Worm (Caenorhabditis elegans) whole organism, L4 larva: ENCODE data around the gene srh-171.

Experiments
- F37D6.2 ChIP-seq: sonication (generic microtip); optimal IDR thresholded peaks from 2 replicates; lab custom pipeline; 2016; ENCODE audit warnings: mild to moderate bottlenecking, missing genetic modification characterization, missing compliant biosample characterization
- F44E2.7 ChIP-seq: fragments of 200-800 bp; sonication (Bioruptor generic); IDR thresholded peaks from 2 replicates; pipeline ENCODE4 v2.1.2; 2022; ENCODE audit warnings: missing genetic modification characterization, missing compliant biosample characterization
- Y48G9A.11 ChIP-seq: fragments of 200-800 bp; sonication (Bioruptor generic); IDR thresholded peaks from 2 replicates; pipeline ENCODE4 v1.3.6; 2022; ENCODE audit warnings: missing genetic modification reagents, missing genetic modification characterization, missing compliant biosample characterization
- aha-1 ChIP-seq: fragments of 150-350 bp; peaks from one replicate; lab custom pipeline; 2014; ENCODE audit warnings: missing biosample characterization, missing genetic modification characterization
- ceh-20 ChIP-seq: fragments of 200-800 bp; sonication (Bioruptor generic); IDR thresholded peaks from 2 replicates; pipeline ENCODE4 v1.3.6; 2022; ENCODE audit warnings: missing genetic modification reagents, missing genetic modification characterization, missing compliant biosample characterization
- ceh-32 ChIP-seq: sonication (generic microtip); optimal IDR thresholded peaks from 2 replicates; lab custom pipeline; 2016; ENCODE audit warnings: mild to moderate bottlenecking, missing genetic modification characterization, missing compliant biosample characterization; ENCODE audit not compliant: poor library complexity
- ctbp-1 ChIP-seq: fragments of 200-800 bp; sonication (Bioruptor generic); IDR thresholded peaks from 2 replicates; pipeline ENCODE4 v1.3.6; 2022; ENCODE audit warnings: missing genetic modification reagents, missing genetic modification characterization, missing compliant biosample characterization
- daf-12 ChIP-seq: fragments of 150-350 bp; optimal IDR thresholded peaks from 2 replicates; lab custom pipeline; 2014; ENCODE audit warnings: missing biosample characterization, missing genetic modification reagents, missing genetic modification characterization
- daf-16 ChIP-seq, 3 experiments: sonication (generic microtip); optimal IDR thresholded peaks; 2 replicates each; lab custom pipeline; 2016 to 2017; ENCODE audit warnings: missing genetic modification characterization in 3 of 3, missing genetic modification reagents in 3 of 3, mild to moderate bottlenecking in 2 of 3, missing compliant biosample characterization in 2 of 3, missing biosample characterization in 1 of 3, moderate library complexity in 1 of 3
- dmd-6 ChIP-seq: fragments of 200-800 bp; sonication (Bioruptor generic); IDR thresholded peaks from 2 replicates; pipeline ENCODE4 v1.3.6; 2022; ENCODE audit warnings: missing genetic modification reagents, missing genetic modification characterization, missing compliant biosample characterization
- dve-1 ChIP-seq: sonication (generic microtip); optimal IDR thresholded peaks from 2 replicates; lab custom pipeline; 2017; ENCODE audit warnings: antibody characterized with exemption, mild to moderate bottlenecking, missing genetic modification characterization, missing compliant biosample characterization; ENCODE audit not compliant: insufficient read depth
- egl-27 ChIP-seq: sonication (generic microtip); optimal IDR thresholded peaks from 3 replicates; lab custom pipeline; 2017; ENCODE audit warnings: missing biosample characterization, missing genetic modification reagents, missing genetic modification characterization
- fkh-10 ChIP-seq: fragments of 150-350 bp; optimal IDR thresholded peaks from 2 replicates; lab custom pipeline; 2014; ENCODE audit warnings: missing biosample characterization, missing genetic modification reagents, missing genetic modification characterization
- gei-8 ChIP-seq: fragments of 200-800 bp; sonication (Bioruptor generic); optimal IDR thresholded peaks from 2 replicates; lab custom pipeline; 2018; ENCODE audit warnings: mild to moderate bottlenecking, missing genetic modification characterization, missing compliant biosample characterization
- hlh-11 ChIP-seq: fragments of 200-800 bp; sonication (Bioruptor generic); optimal IDR thresholded peaks from 2 replicates; lab custom pipeline; 2018; ENCODE audit warnings: mild to moderate bottlenecking, missing genetic modification characterization, missing compliant biosample characterization
- hlh-30 ChIP-seq: sonication (generic microtip); optimal IDR thresholded peaks from 2 replicates; lab custom pipeline; 2017; ENCODE audit warnings: antibody characterized with exemption, mild to moderate bottlenecking, missing genetic modification characterization, missing compliant biosample characterization; ENCODE audit not compliant: insufficient read depth
- lim-7 ChIP-seq: fragments of 200-800 bp; sonication (Bioruptor generic); IDR thresholded peaks from 2 replicates; pipeline ENCODE4 v1.3.6; 2022; ENCODE audit warnings: missing genetic modification characterization, missing compliant biosample characterization
- lin-15B ChIP-seq: fragments of 150-350 bp; sonication (generic microtip); optimal IDR thresholded peaks from 3 replicates; lab custom pipeline; 2014; ENCODE audit warnings: missing biosample characterization, missing genetic modification characterization
- lsy-2 ChIP-seq, 2 experiments: fragments of 150-350 bp in 1 of 2; sonication (generic microtip) in 1 of 2; optimal IDR thresholded peaks; 2 replicates each; lab custom pipeline; 2014 to 2017; ENCODE audit warnings: missing biosample characterization in 2 of 2, missing genetic modification characterization in 2 of 2
- mdt-29 ChIP-seq: fragments of 200-800 bp; sonication (Bioruptor generic); IDR thresholded peaks from 2 replicates; pipeline ENCODE4 v1.3.6; 2022; ENCODE audit warnings: missing genetic modification reagents, missing genetic modification characterization, missing compliant biosample characterization
- mep-1 ChIP-seq: fragments of 150-350 bp; sonication (generic microtip); optimal IDR thresholded peaks from 3 replicates; lab custom pipeline; 2014; ENCODE audit warnings: missing biosample characterization, missing genetic modification characterization
- mes-2 ChIP-seq: sonication (generic microtip); optimal IDR thresholded peaks from 2 replicates; lab custom pipeline; 2016; ENCODE audit warnings: missing genotype, mild to moderate bottlenecking, missing genetic modification characterization, missing compliant biosample characterization; ENCODE audit not compliant: poor library complexity, severe bottlenecking
- mxl-3 ChIP-seq: fragments of 200-800 bp; sonication (Bioruptor generic); optimal IDR thresholded peaks from 2 replicates; lab custom pipeline; 2018; ENCODE audit warnings: mild to moderate bottlenecking, missing genetic modification characterization, missing compliant biosample characterization
- nhr-10 ChIP-seq: fragments of 150-350 bp; optimal IDR thresholded peaks from 2 replicates; lab custom pipeline; 2014; ENCODE audit warnings: missing biosample characterization, missing genetic modification characterization
- nhr-102 ChIP-seq: sonication (generic microtip); optimal IDR thresholded peaks from 2 replicates; lab custom pipeline; 2016; ENCODE audit warnings: mild to moderate bottlenecking, missing genetic modification characterization, moderate library complexity, missing compliant biosample characterization
- nhr-237 ChIP-seq: sonication (generic microtip); optimal IDR thresholded peaks from 2 replicates; lab custom pipeline; 2017; ENCODE audit warnings: missing biosample characterization, missing genetic modification characterization
- nhr-6 ChIP-seq: fragments of 150-350 bp; optimal IDR thresholded peaks from 2 replicates; lab custom pipeline; 2014; ENCODE audit warnings: missing biosample characterization, missing genetic modification characterization
- nhr-77 ChIP-seq: fragments of 150-350 bp; optimal IDR thresholded peaks from 2 replicates; lab custom pipeline; 2014; ENCODE audit warnings: missing biosample characterization, missing genetic modification characterization
- pha-4 ChIP-seq, 2 experiments: fragments of 150-350 bp in 1 of 2; fragments of 200-800 bp in 1 of 2; sonication (Bioruptor generic) in 1 of 2; IDR thresholded peaks in 1 of 2; optimal IDR thresholded peaks in 1 of 2; 2 replicates each; pipeline versions ENCODE4 v1.3.6 to Lab custom; 2014 to 2022; ENCODE audit warnings: missing genetic modification characterization in 2 of 2, missing genetic modification reagents in 2 of 2, missing biosample characterization in 1 of 2, missing compliant biosample characterization in 1 of 2
- pqm-1 ChIP-seq: sonication (generic microtip); optimal IDR thresholded peaks from 2 replicates; lab custom pipeline; 2017; ENCODE audit warnings: missing biosample characterization, missing genetic modification characterization
- snpc-1.2 ChIP-seq: fragments of 200-800 bp; sonication (Bioruptor generic); IDR thresholded peaks from 2 replicates; pipeline ENCODE4 v1.3.6; 2022; ENCODE audit warnings: missing genetic modification reagents, missing genetic modification characterization, missing compliant biosample characterization
- spr-3 ChIP-seq: fragments of 200-800 bp; sonication (Bioruptor generic); optimal IDR thresholded peaks from 2 replicates; lab custom pipeline; 2018; ENCODE audit warnings: mild to moderate bottlenecking, missing genetic modification characterization, missing compliant biosample characterization
- tag-97 ChIP-seq: fragments of 200-800 bp; sonication (Bioruptor generic); IDR thresholded peaks from 2 replicates; pipeline ENCODE4 v1.3.6; 2022; ENCODE audit warnings: missing genetic modification characterization, missing compliant biosample characterization
- zfp-2 ChIP-seq: sonication (generic microtip); optimal IDR thresholded peaks from 2 replicates; lab custom pipeline; 2016; ENCODE audit warnings: mild to moderate bottlenecking, missing genetic modification characterization, missing compliant biosample characterization
- zfp-3 ChIP-seq: fragments of 200-800 bp; sonication (Bioruptor generic); conservative IDR thresholded peaks from 2 replicates; pipeline ENCODE4 v1.3.6; 2022; ENCODE audit warnings: missing genetic modification reagents, missing genetic modification characterization, missing compliant biosample characterization
- zip-11 ChIP-seq: fragments of 200-800 bp; sonication (Bioruptor generic); IDR thresholded peaks from 2 replicates; pipeline ENCODE4 v1.3.6; 2022; ENCODE audit warnings: missing genetic modification characterization, missing compliant biosample characterization
- ztf-7 ChIP-seq: fragments of 150-350 bp; optimal IDR thresholded peaks from 2 replicates; lab custom pipeline; 2014; ENCODE audit warnings: missing biosample characterization, missing genetic modification characterization

The srh-171 gene

ce11 chrV:20005724-20006132, 40.2 kb downstream of the srh-171 start (continued):
- TF ChIP-seq hlh-11 (tag; lab: Kevin White, UChicago) (peak; percentile 86), ceh-32 (tag; lab: Kevin White, UChicago) (no peak), daf-12 (tag; lab: Kevin White, UChicago) (no peak), zip-11 (GFP tag; lab: Robert Waterston, UW) (no peak), spr-3 (GFP tag; lab: Kevin White, UChicago) (no peak), ceh-20 (peak; percentile 80), F37D6.2 (tag; lab: Kevin White, UChicago) (peak; percentile 70), lin-15B (tag; lab: Kevin White, UChicago) (no peak), mxl-3 (GFP tag; lab: Kevin White, UChicago) (peak; percentile 68), nhr-237 (tag; lab: Kevin White, UChicago) (no peak), mep-1 (peak; percentile 79), nhr-102 (tag; lab: Kevin White, UChicago) (no peak)

ce11 chrV:20007470-20007869, 42.0 kb downstream of the srh-171 start, which contains the start of gene Y60A3A.23:
Y60A3A.23 (plus strand) TSS chrV:20007770.
- TF ChIP-seq zfp-2 = no peak
- no peak for TF ChIP-seq dve-1 (tag; lab: Kevin White, UChicago)
- TF ChIP-seq nhr-6 (tag; lab: Kevin White, UChicago) = no peak
- no peak for TF ChIP-seq mdt-29
- TF ChIP-seq aha-1 = no peak
- no peak for TF ChIP-seq Y48G9A.11 (GFP tag; lab: Robert Waterston, UW)
- TF ChIP-seq pqm-1 (tag; lab: Kevin White, UChicago) = no peak
- no peak for TF ChIP-seq snpc-1.2 (GFP tag; lab: Robert Waterston, UW)
- no peak for TF ChIP-seq pha-4 (GFP tag; IDR thresholded peaks at IDR 0.05; lab: Robert Waterston, UW)
- TF ChIP-seq pha-4 (tag; optimal IDR thresholded peaks at IDR 0.05; lab: Kevin White, UChicago) = no peak
- TF ChIP-seq nhr-77 (tag; lab: Kevin White, UChicago) = no peak
- TF ChIP-seq egl-27 (tag; lab: Kevin White, UChicago) = no peak
- TF ChIP-seq gei-8 (GFP tag; lab: Kevin White, UChicago) = no peak
- TF ChIP-seq lim-7 (GFP tag; lab: Robert Waterston, UW) = no peak
- TF ChIP-seq zfp-3 (GFP tag; lab: Robert Waterston, UW) = no peak
- TF ChIP-seq lsy-2 (tag; optimal IDR thresholded peaks at IDR 0.05; lab: Kevin White, UChicago) = no peak
- no peak for TF ChIP-seq hlh-11 (tag; lab: Kevin White, UChicago)
- no peak for TF ChIP-seq fkh-10 (GFP tag; lab: Kevin White, UChicago)
- no peak for TF ChIP-seq F44E2.7 (GFP tag; lab: Robert Waterston, UW)
- TF ChIP-seq mes-2 (tag; lab: Kevin White, UChicago) = no peak
- TF ChIP-seq nhr-10 = no peak

DNA sequence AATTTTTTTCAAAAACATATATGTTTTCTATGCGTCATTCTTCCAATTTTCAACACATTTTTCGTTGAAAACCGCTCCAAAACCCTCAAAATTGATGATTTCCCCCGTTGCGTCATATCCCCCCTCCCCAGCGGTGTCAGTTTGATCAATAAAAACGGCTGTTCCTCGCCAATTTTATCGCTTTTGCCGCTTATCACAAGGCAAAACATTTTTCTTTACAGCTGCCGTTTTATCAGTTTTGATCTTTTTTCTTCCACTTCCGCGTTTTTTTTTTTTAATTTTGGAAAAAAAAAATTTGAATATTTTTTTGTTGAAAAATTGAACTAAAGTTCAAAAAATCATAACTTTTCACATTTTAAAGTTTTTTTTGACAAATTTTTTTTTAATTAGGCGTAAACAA, 45.7 kb downstream of the srh-171 start:
- TF ChIP-seq hlh-30 = peak; percentile 29
- peak; percentile 55 for TF ChIP-seq dmd-6 (GFP tag; lab: Robert Waterston, UW)
- TF ChIP-seq pqm-1 (tag; lab: Kevin White, UChicago) = peak; percentile 56
- no peak for TF ChIP-seq daf-16 (GFP tag; optimal IDR thresholded peaks at IDR 0.05; lab: Kevin White, UChicago)
- TF ChIP-seq daf-16 (tag; optimal IDR thresholded peaks at IDR 0.05; lab: Kevin White, UChicago) = peak; percentile 28
- peak; percentile 29 for TF ChIP-seq dve-1 (tag; lab: Kevin White, UChicago)
- no peak for TF ChIP-seq tag-97
- TF ChIP-seq, all 104 proteins: peak for 5

DNA sequence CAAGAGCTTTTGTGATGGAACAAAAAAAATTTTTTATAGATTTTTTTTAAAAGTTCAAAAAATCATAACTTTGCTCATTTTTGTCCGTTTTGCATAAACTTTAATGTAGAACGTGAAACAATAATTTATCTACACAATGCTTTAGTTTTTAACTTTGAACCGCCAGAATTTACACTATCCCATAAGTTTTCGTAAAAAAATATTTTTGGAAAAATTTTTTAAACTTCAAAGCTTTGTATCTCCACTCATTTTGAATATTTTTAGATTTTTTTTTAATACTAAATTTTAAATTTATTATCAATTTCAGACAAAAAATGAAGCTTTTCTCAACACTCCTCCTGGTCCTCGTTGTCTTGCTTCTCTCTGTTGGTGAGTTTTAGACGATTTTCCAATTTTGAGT, 46.2 kb downstream of the srh-171 start, which contains the start of gene Y60A3A.21:
Y60A3A.21 (plus strand) TSS at position 301 of the 400 bp plus-strand sequence.
- TF ChIP-seq ztf-7 (tag; lab: Kevin White, UChicago) (no peak), ctbp-1 (GFP tag; lab: Robert Waterston, UW) (no peak)
